Fruit fly (Drosophila melanogaster) Kc167 (cell line): Measurements from ENCODE around the gene Set8.

Source experiments
- Sin3A ChIP-seq: fragments of >200 bp; optimal IDR thresholded peaks from 2 replicates; lab custom pipeline; 2018; ENCODE audit warnings: missing external identifiers
- insv ChIP-seq: fragments of >200 bp; optimal IDR thresholded peaks from 3 replicates; lab custom pipeline; 2018; ENCODE audit warnings: missing external identifiers
- psq ChIP-seq: fragments of >200 bp; optimal IDR thresholded peaks from 2 replicates; lab custom pipeline; 2017; ENCODE audit warnings: missing external identifiers
- ttk ChIP-seq: sonication (Bioruptor generic); optimal IDR thresholded peaks from 2 replicates; lab custom pipeline; 2017; ENCODE audit warnings: missing external identifiers

DNA sequence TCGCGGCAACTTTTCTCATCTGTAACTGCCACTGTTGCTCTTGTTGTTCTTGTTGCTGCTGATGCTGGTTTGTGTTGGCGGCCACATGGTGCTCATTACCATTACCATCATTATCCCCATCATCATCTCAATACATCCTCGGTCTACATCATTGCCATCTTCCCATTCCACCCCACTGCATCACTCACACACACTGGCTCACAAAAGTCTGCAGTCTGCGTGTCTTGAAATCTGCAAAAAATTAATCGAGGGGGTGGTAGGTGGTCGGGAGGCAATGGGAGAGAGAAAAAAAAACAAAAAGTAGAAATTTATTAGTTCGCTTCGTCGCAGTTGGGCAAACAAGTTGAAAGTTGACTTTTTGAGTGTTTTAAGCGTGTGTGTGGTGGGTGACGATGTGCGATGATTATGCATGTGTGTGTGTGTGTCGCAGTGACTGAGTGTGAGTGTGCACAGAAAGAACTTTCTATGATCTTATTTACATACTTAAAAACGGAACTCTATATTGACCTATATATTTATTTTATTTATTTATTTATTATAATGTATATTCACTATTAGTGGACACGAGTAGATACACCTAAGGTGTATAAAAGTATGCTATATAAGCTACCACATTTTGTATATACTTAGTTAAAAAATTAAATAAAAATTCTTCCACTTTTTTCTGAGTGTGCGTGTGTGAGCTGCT lies 36.4 kb upstream of the Set8 start:
- no peak for TF ChIP-seq psq (lab: Kevin White, UChicago)
- no peak for TF ChIP-seq Sin3A (lab: Kevin White, UChicago)
- TF ChIP-seq insv (lab: Kevin White, UChicago), result no peak
- no peak for TF ChIP-seq ttk
